Worm (Caenorhabditis elegans) whole organism, L4 larva: ENCODE results near the gene zim-1.
A peak's percentile ranks its signal among the peaks of the same experiment; 100 is the strongest.

Source experiments
- F10B5.3 ChIP-seq: sonication (generic microtip); optimal IDR thresholded peaks from 2 replicates; lab custom pipeline; 2016; ENCODE audit warnings: mild to moderate bottlenecking, missing genetic modification characterization, missing compliant biosample characterization
- F37D6.2 ChIP-seq: sonication (generic microtip); optimal IDR thresholded peaks from 2 replicates; lab custom pipeline; 2016; ENCODE audit warnings: mild to moderate bottlenecking, missing genetic modification characterization, missing compliant biosample characterization
- F44E2.7 ChIP-seq: fragments of 200-800 bp; sonication (Bioruptor generic); IDR thresholded peaks from 2 replicates; pipeline ENCODE4 v2.1.2; 2022; ENCODE audit warnings: missing genetic modification characterization, missing compliant biosample characterization
- T20F7.1 ChIP-seq: fragments of 200-800 bp; sonication (Bioruptor generic); optimal IDR thresholded peaks from 2 replicates; lab custom pipeline; 2018; ENCODE audit warnings: mild to moderate bottlenecking, missing genetic modification characterization, missing compliant biosample characterization
- Y105C5A.15 ChIP-seq: fragments of 200-800 bp; sonication (Bioruptor generic); IDR thresholded peaks from 2 replicates; pipeline ENCODE4 v1.3.6; 2022; ENCODE audit warnings: missing genetic modification characterization, missing compliant biosample characterization
- Y48G9A.11 ChIP-seq: fragments of 200-800 bp; sonication (Bioruptor generic); IDR thresholded peaks from 2 replicates; pipeline ENCODE4 v1.3.6; 2022; ENCODE audit warnings: missing genetic modification reagents, missing genetic modification characterization, missing compliant biosample characterization
- Y75B8A.6 ChIP-seq: fragments of 200-800 bp; sonication (Bioruptor generic); IDR thresholded peaks from 2 replicates; pipeline ENCODE4 v1.3.6; 2022; ENCODE audit warnings: missing genetic modification reagents, missing genetic modification characterization, missing compliant biosample characterization
- ZK546.5 ChIP-seq, 2 experiments: sonication (generic microtip); optimal IDR thresholded peaks; 2 replicates each; lab custom pipeline; 2017; ENCODE audit warnings: missing biosample characterization in 2 of 2, missing genetic modification characterization in 2 of 2
- aha-1 ChIP-seq: fragments of 150-350 bp; peaks from one replicate; lab custom pipeline; 2014; ENCODE audit warnings: missing biosample characterization, missing genetic modification characterization
- ceh-28 ChIP-seq: fragments of 150-350 bp; optimal IDR thresholded peaks from 2 replicates; lab custom pipeline; 2014; ENCODE audit warnings: missing biosample characterization, missing genetic modification reagents, missing genetic modification characterization
- ceh-32 ChIP-seq: sonication (generic microtip); optimal IDR thresholded peaks from 2 replicates; lab custom pipeline; 2016; ENCODE audit warnings: mild to moderate bottlenecking, missing genetic modification characterization, missing compliant biosample characterization; ENCODE audit not compliant: poor library complexity
- ceh-82 ChIP-seq: sonication (generic microtip); optimal IDR thresholded peaks from 2 replicates; lab custom pipeline; 2017; ENCODE audit warnings: missing biosample characterization, missing genetic modification characterization
- ces-1 ChIP-seq: fragments of 150-350 bp; sonication (generic microtip); optimal IDR thresholded peaks from 4 replicates; lab custom pipeline; 2014; ENCODE audit warnings: missing biosample characterization, missing genetic modification reagents, missing genetic modification characterization
- daf-12 ChIP-seq: fragments of 150-350 bp; optimal IDR thresholded peaks from 2 replicates; lab custom pipeline; 2014; ENCODE audit warnings: missing biosample characterization, missing genetic modification reagents, missing genetic modification characterization
- daf-8 ChIP-seq: fragments of 200-800 bp; sonication (Bioruptor generic); IDR thresholded peaks from 2 replicates; pipeline ENCODE4 v1.3.6; 2022; ENCODE audit warnings: missing genetic modification characterization, missing compliant biosample characterization
- dmd-9 ChIP-seq: fragments of 200-800 bp; sonication (Bioruptor generic); IDR thresholded peaks from 2 replicates; pipeline ENCODE4 v1.3.6; 2022; ENCODE audit warnings: missing genetic modification reagents, missing genetic modification characterization, missing compliant biosample characterization
- dpl-1 ChIP-seq: fragments of 150-350 bp; optimal IDR thresholded peaks from 2 replicates; lab custom pipeline; 2014; ENCODE audit warnings: missing biosample characterization, missing genetic modification reagents, missing genetic modification characterization
- dve-1 ChIP-seq: sonication (generic microtip); optimal IDR thresholded peaks from 2 replicates; lab custom pipeline; 2017; ENCODE audit warnings: antibody characterized with exemption, mild to moderate bottlenecking, missing genetic modification characterization, missing compliant biosample characterization; ENCODE audit not compliant: insufficient read depth
- fkh-10 ChIP-seq: fragments of 150-350 bp; optimal IDR thresholded peaks from 2 replicates; lab custom pipeline; 2014; ENCODE audit warnings: missing biosample characterization, missing genetic modification reagents, missing genetic modification characterization
- gei-8 ChIP-seq: fragments of 200-800 bp; sonication (Bioruptor generic); optimal IDR thresholded peaks from 2 replicates; lab custom pipeline; 2018; ENCODE audit warnings: mild to moderate bottlenecking, missing genetic modification characterization, missing compliant biosample characterization
- hif-1 ChIP-seq, 2 experiments: sonication (generic microtip); optimal IDR thresholded peaks; 2 replicates each; lab custom pipeline; 2016 to 2017; ENCODE audit warnings: missing compliant biosample characterization in 2 of 2, missing genetic modification characterization in 2 of 2, missing genetic modification reagents in 2 of 2, missing genotype in 2 of 2, mild to moderate bottlenecking in 1 of 2
- jun-1 ChIP-seq: fragments of 150-350 bp; optimal IDR thresholded peaks from 2 replicates; lab custom pipeline; 2014; ENCODE audit warnings: missing biosample characterization, missing genetic modification reagents, missing genetic modification characterization
- lin-15B ChIP-seq: fragments of 150-350 bp; sonication (generic microtip); optimal IDR thresholded peaks from 3 replicates; lab custom pipeline; 2014; ENCODE audit warnings: missing biosample characterization, missing genetic modification characterization
- madf-5 ChIP-seq, 2 experiments: fragments of 200-800 bp; sonication (Bioruptor generic); IDR thresholded peaks; 2 replicates each; pipeline ENCODE4 v1.3.6; 2022; ENCODE audit warnings: missing compliant biosample characterization in 2 of 2, missing genetic modification characterization in 2 of 2
- mdt-29 ChIP-seq: fragments of 200-800 bp; sonication (Bioruptor generic); IDR thresholded peaks from 2 replicates; pipeline ENCODE4 v1.3.6; 2022; ENCODE audit warnings: missing genetic modification reagents, missing genetic modification characterization, missing compliant biosample characterization
- mxl-3 ChIP-seq: fragments of 200-800 bp; sonication (Bioruptor generic); optimal IDR thresholded peaks from 2 replicates; lab custom pipeline; 2018; ENCODE audit warnings: mild to moderate bottlenecking, missing genetic modification characterization, missing compliant biosample characterization
- nhr-11 ChIP-seq: fragments of 150-350 bp; optimal IDR thresholded peaks from 2 replicates; lab custom pipeline; 2014; ENCODE audit warnings: missing biosample characterization, missing genetic modification characterization
- nhr-48 ChIP-seq: sonication (generic microtip); optimal IDR thresholded peaks from 2 replicates; lab custom pipeline; 2016; ENCODE audit warnings: mild to moderate bottlenecking, missing genetic modification characterization, missing compliant biosample characterization
- nhr-77 ChIP-seq: fragments of 150-350 bp; optimal IDR thresholded peaks from 2 replicates; lab custom pipeline; 2014; ENCODE audit warnings: missing biosample characterization, missing genetic modification characterization
- pqm-1 ChIP-seq: sonication (generic microtip); optimal IDR thresholded peaks from 2 replicates; lab custom pipeline; 2017; ENCODE audit warnings: missing biosample characterization, missing genetic modification characterization
- saeg-2 ChIP-seq: fragments of 200-800 bp; sonication (Bioruptor generic); IDR thresholded peaks from 2 replicates; pipeline ENCODE4 v1.3.6; 2022; ENCODE audit warnings: missing genetic modification reagents, missing genetic modification characterization, missing compliant biosample characterization
- sdz-12 ChIP-seq: fragments of 200-800 bp; sonication (Bioruptor generic); optimal IDR thresholded peaks from 2 replicates; lab custom pipeline; 2018; ENCODE audit warnings: mild to moderate bottlenecking, missing genetic modification characterization, missing compliant biosample characterization
- snpc-1.2 ChIP-seq: fragments of 200-800 bp; sonication (Bioruptor generic); IDR thresholded peaks from 2 replicates; pipeline ENCODE4 v1.3.6; 2022; ENCODE audit warnings: missing genetic modification reagents, missing genetic modification characterization, missing compliant biosample characterization
- spr-3 ChIP-seq: fragments of 200-800 bp; sonication (Bioruptor generic); optimal IDR thresholded peaks from 2 replicates; lab custom pipeline; 2018; ENCODE audit warnings: mild to moderate bottlenecking, missing genetic modification characterization, missing compliant biosample characterization
- tag-97 ChIP-seq: fragments of 200-800 bp; sonication (Bioruptor generic); IDR thresholded peaks from 2 replicates; pipeline ENCODE4 v1.3.6; 2022; ENCODE audit warnings: missing genetic modification characterization, missing compliant biosample characterization
- tra-1 ChIP-seq: fragments of 200-800 bp; sonication (Bioruptor generic); IDR thresholded peaks from 2 replicates; pipeline ENCODE4 v1.3.6; 2022; ENCODE audit warnings: missing genetic modification reagents, missing genetic modification characterization, missing compliant biosample characterization
- unc-39 ChIP-seq: sonication (generic microtip); optimal IDR thresholded peaks from 2 replicates; lab custom pipeline; 2017; ENCODE audit warnings: missing biosample characterization, missing genetic modification characterization
- vab-7 ChIP-seq: fragments of 200-800 bp; sonication (Bioruptor generic); IDR thresholded peaks from 2 replicates; pipeline ENCODE4 v1.3.6; 2022; ENCODE audit warnings: missing genetic modification reagents, missing genetic modification characterization, missing compliant biosample characterization

zim-1 gene

DNA sequence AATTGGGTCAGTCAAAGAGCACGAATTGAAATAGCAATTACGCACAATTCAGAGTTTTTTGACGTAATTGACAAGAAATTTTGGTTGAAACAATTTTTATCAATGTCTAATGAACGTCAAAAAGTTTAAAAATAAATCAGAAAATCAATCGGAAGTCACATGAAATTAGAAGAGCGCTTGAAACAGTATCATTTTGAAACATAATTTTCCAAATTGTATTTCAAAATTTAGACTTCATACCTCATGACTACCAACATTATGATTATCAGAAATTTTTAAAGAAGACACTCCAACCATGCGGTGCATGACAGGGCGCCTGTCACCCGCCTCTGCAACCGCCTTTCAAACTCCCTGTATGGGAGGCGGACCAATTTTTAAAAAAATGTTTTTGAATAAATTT is 33.6 kb upstream of the zim-1 start (continued):
- no peak for TF ChIP-seq sdz-12 (GFP tag; lab: Kevin White, UChicago)
- no peak for TF ChIP-seq fkh-10 (GFP tag; lab: Kevin White, UChicago)
- peak in 1 of 2 experiments; percentile 10 for TF ChIP-seq hif-1 (tag; optimal IDR thresholded peaks at IDR 0.05; lab: Kevin White, UChicago)
- TF ChIP-seq Y105C5A.15 (GFP tag; lab: Robert Waterston, UW): no peak
- TF ChIP-seq vab-7 (GFP tag; lab: Robert Waterston, UW): no peak
- no peak for TF ChIP-seq ZK546.5 (tag; optimal IDR thresholded peaks at IDR 0.05; lab: Kevin White, UChicago)
- TF ChIP-seq tra-1 (GFP tag; lab: Robert Waterston, UW): no peak
- TF ChIP-seq Y75B8A.6 (GFP tag; lab: Robert Waterston, UW): no peak
- no peak for TF ChIP-seq ceh-32 (tag; lab: Kevin White, UChicago)
- no peak for TF ChIP-seq nhr-48
- TF ChIP-seq spr-3: no peak
- TF ChIP-seq F37D6.2: no peak
- TF ChIP-seq daf-12: no peak
- no peak for TF ChIP-seq snpc-1.2 (GFP tag; lab: Robert Waterston, UW)
- no peak for TF ChIP-seq F10B5.3 (tag; lab: Kevin White, UChicago)
- no peak for TF ChIP-seq ces-1 (GFP tag; lab: Kevin White, UChicago)
- TF ChIP-seq nhr-77: no peak
- no peak for TF ChIP-seq dpl-1 (GFP tag; lab: Kevin White, UChicago)
- TF ChIP-seq unc-39: no peak
- no peak for TF ChIP-seq jun-1 (tag; lab: Kevin White, UChicago)
- TF ChIP-seq nhr-11 (tag; lab: Kevin White, UChicago): no peak
- TF ChIP-seq daf-8: no peak
- TF ChIP-seq pqm-1 (tag; lab: Kevin White, UChicago): peak; percentile 3
- TF ChIP-seq dve-1 (tag; lab: Kevin White, UChicago): peak; percentile 59

DNA sequence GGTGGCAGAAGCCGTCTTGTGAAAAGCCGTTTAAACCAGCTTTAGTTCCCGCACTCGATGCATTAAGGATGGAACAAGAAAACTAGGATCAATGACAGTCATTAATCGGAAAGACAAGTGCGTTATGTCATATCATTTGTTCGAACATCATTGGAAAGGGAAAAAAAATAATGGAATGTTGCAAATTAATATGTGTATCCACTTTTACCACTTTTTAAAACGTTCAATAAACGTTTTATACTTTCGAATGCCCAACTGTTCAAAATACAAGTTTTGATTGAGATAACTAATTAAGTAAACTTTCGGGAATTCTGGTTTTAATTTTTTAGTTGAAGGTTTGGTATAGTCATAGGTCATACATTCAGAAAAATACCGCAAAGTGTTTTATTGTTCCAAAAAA is 31.8 kb upstream of the zim-1 start, which contains the start of gene C02F4.4:
Gene C02F4.4, minus strand, starts transcription at position 101 of the 400 bp plus-strand sequence.
- TF ChIP-seq Y48G9A.11 (no peak), dmd-9 (GFP tag; lab: Robert Waterston, UW) (no peak), gei-8 (no peak)
- TF ChIP-seq, all 104 proteins: peak for 0

DNA sequence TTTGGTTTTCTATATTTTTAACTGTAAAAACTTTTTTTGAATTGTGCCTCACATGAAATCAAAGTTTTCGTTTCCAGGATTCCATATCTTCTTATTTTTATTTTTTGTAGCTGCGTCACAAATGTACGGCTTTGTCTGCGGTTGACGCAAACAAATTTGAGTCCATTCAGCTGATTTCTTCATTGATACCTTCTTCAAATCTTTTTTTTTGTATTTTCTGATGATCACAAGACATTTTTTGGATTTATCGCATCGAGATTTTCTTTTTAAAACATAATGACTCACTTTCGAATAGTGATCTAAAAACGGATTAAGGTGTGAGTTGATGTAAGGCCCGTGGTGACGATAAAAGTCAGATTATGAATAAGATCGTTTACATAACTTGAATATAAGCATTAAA is 28.2 kb upstream of the zim-1 start:
- TF ChIP-seq ceh-28 (tag; lab: Kevin White, UChicago): no peak
- no peak for TF ChIP-seq mdt-29 (GFP tag; lab: Robert Waterston, UW)
- TF ChIP-seq dpl-1 (GFP tag; lab: Kevin White, UChicago): no peak
- no peak for TF ChIP-seq tag-97
- no peak for TF ChIP-seq aha-1 (tag; lab: Kevin White, UChicago)
- TF ChIP-seq gei-8: no peak
- TF ChIP-seq saeg-2: no peak
- TF ChIP-seq daf-12: no peak
- TF ChIP-seq F44E2.7 (GFP tag; lab: Robert Waterston, UW): no peak
- TF ChIP-seq Y75B8A.6 (GFP tag; lab: Robert Waterston, UW): no peak
- TF ChIP-seq ceh-82: no peak
- no peak for TF ChIP-seq Y48G9A.11
- no peak for TF ChIP-seq mxl-3 (GFP tag; lab: Kevin White, UChicago)
- TF ChIP-seq madf-5 (GFP tag; IDR thresholded peaks at IDR 0.05; lab: Robert Waterston, UW): no peak
- TF ChIP-seq T20F7.1 (GFP tag; lab: Kevin White, UChicago): no peak
- no peak for TF ChIP-seq lin-15B (tag; lab: Kevin White, UChicago)

DNA sequence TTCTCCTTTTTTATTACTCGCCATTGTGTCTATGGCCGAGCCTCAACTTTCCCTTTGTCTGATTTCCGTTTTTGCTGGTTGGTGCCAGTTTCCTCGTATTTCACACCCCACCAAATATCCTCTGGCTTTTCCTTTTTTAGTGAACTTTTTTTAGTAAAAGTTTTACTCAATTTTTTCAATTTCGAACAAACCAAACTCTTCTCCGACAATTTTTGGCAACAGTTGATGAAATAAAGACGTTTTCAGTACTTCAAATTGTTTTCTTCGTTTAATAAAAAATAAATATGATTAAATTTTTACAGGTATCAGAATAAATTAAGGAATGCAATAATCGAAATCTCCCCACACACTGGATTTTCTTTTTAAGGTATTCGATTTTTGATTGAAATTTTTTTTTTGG is 25.8 kb upstream of the zim-1 start, which contains the start of gene cal-4:
Gene cal-4, plus strand, starts transcription at position 301 of the 400 bp plus-strand sequence.
- TF ChIP-seq daf-12 (no peak), aha-1 (tag; lab: Kevin White, UChicago) (peak; percentile 57)
- TF ChIP-seq, all 104 proteins: peak for 1
